Fruit fly (Drosophila melanogaster): Measurements from ENCODE around the gene CG14448.

The CG14448 gene

dm6 chr3L:22823230-22823629 is 35.0 kb downstream of the CG14448 start:
- TF ChIP-seq Rel (GFP tag; optimal IDR thresholded peaks at IDR 0.05) (peak; percentile 32), Rel (tag; optimal IDR thresholded peaks at IDR 0.05) (no peak), lola (GFP tag; optimal IDR thresholded peaks at IDR 0.05) (no peak), Hnf4 (GFP tag; optimal IDR thresholded peaks at IDR 0.05) (no peak), Dif (GFP tag; optimal IDR thresholded peaks at IDR 0.05; ENCODE audit: partially characterized antibody) (peak; percentile 28), Abd-B (GFP tag; optimal IDR thresholded peaks at IDR 0.05) (no peak), CrebA (GFP tag; optimal IDR thresholded peaks at IDR 0.05; ENCODE audit: borderline replicate concordance) (no peak), OdsH (GFP tag; optimal IDR thresholded peaks at IDR 0.05) (no peak), foxo (GFP tag; optimal IDR thresholded peaks at IDR 0.05) (peak in 1 of 2 experiments; percentile 48), Mio (GFP tag; optimal IDR thresholded peaks at IDR 0.05) (no peak), HLH106 (tag; optimal IDR thresholded peaks at IDR 0.05) (no peak), Vsx2 (GFP tag; optimal IDR thresholded peaks at IDR 0.05; ENCODE audit: partially characterized antibody) (peak; percentile 8), ey (GFP tag; optimal IDR thresholded peaks at IDR 0.05) (no peak), psq (GFP tag; optimal IDR thresholded peaks at IDR 0.05) (peak; percentile 68), GATAd (GFP tag; optimal IDR thresholded peaks at IDR 0.05) (no peak), N (GFP tag; optimal IDR thresholded peaks at IDR 0.05) (peak; percentile 5), woc (GFP tag; optimal IDR thresholded peaks at IDR 0.05) (no peak), jim (GFP tag; optimal IDR thresholded peaks at IDR 0.05) (peak; percentile 83), dmrt93B (GFP tag; optimal IDR thresholded peaks at IDR 0.05) (no peak), usp (GFP tag; optimal IDR thresholded peaks at IDR 0.05) (no peak), dl (GFP tag; optimal IDR thresholded peaks at IDR 0.05; ENCODE audit: insufficient read depth in 1 of 2, partially characterized antibody in 2 of 2) (peak in 1 of 2 experiments; percentile 33)

- TF ChIP-seq Mio (GFP tag; optimal IDR thresholded peaks at IDR 0.05) (no peak), pan (optimal IDR thresholded peaks at IDR 0.05) (no peak), lola (GFP tag; optimal IDR thresholded peaks at IDR 0.05) (no peak), Rel (GFP tag; optimal IDR thresholded peaks at IDR 0.05) (peak; percentile 96), Rel (tag; optimal IDR thresholded peaks at IDR 0.05) (peak; percentile 41), CG32264 (GFP tag; optimal IDR thresholded peaks at IDR 0.05) (no peak), rgr (GFP tag; optimal IDR thresholded peaks at IDR 0.05) (peak; percentile 47), CG9705 (GFP tag; optimal IDR thresholded peaks at IDR 0.05) (no peak), CrebA (GFP tag; optimal IDR thresholded peaks at IDR 0.05; ENCODE audit: borderline replicate concordance) (peak; percentile 96), Vsx2 (GFP tag; optimal IDR thresholded peaks at IDR 0.05; ENCODE audit: partially characterized antibody) (peak; percentile 95), dmrt93B (GFP tag; optimal IDR thresholded peaks at IDR 0.05) (no peak), brk (GFP tag; optimal IDR thresholded peaks at IDR 0.05) (peak; percentile 81), Hnf4 (GFP tag; optimal IDR thresholded peaks at IDR 0.05) (peak; percentile 72), dl (GFP tag; optimal IDR thresholded peaks at IDR 0.05; ENCODE audit: insufficient read depth in 1 of 2, partially characterized antibody in 2 of 2) (peak; percentile 88 to 98), Hr83 (GFP tag; optimal IDR thresholded peaks at IDR 0.05; ENCODE audit: poor library complexity, severe bottlenecking) (peak; percentile 75), sage (GFP tag; optimal IDR thresholded peaks at IDR 0.05) (peak; percentile 36), Sp1 (GFP tag; optimal IDR thresholded peaks at IDR 0.05) (peak; percentile 69), sv (GFP tag; optimal IDR thresholded peaks at IDR 0.05) (no peak), psq (GFP tag; optimal IDR thresholded peaks at IDR 0.05) (peak; percentile 80), dsf (GFP tag; optimal IDR thresholded peaks at IDR 0.05; ENCODE audit: borderline replicate concordance) (no peak), woc (GFP tag; optimal IDR thresholded peaks at IDR 0.05) (no peak), Jra (GFP tag; optimal IDR thresholded peaks at IDR 0.05) (peak; percentile 76), fru (GFP tag; optimal IDR thresholded peaks at IDR 0.05) (peak; percentile 58), N (GFP tag; optimal IDR thresholded peaks at IDR 0.05) (peak; percentile 67), Dif (GFP tag; optimal IDR thresholded peaks at IDR 0.05; ENCODE audit: partially characterized antibody) (peak; percentile 99), h (GFP tag; optimal IDR thresholded peaks at IDR 0.05) (peak; percentile 76), OdsH (GFP tag; optimal IDR thresholded peaks at IDR 0.05) (peak; percentile 51), Abd-B (GFP tag; optimal IDR thresholded peaks at IDR 0.05) (no peak), foxo (GFP tag; optimal IDR thresholded peaks at IDR 0.05) (peak; percentile 37 to 52), jim (GFP tag; optimal IDR thresholded peaks at IDR 0.05) (peak; percentile 95), Myc (optimal IDR thresholded peaks at IDR 0.05) (no peak), br (GFP tag; optimal IDR thresholded peaks at IDR 0.05) (peak; percentile 43), HLH106 (tag; optimal IDR thresholded peaks at IDR 0.05) (peak; percentile 28), usp (GFP tag; optimal IDR thresholded peaks at IDR 0.05) (no peak), Dfd (GFP tag; optimal IDR thresholded peaks at IDR 0.05) (no peak), GATAd (GFP tag; optimal IDR thresholded peaks at IDR 0.05) (no peak), ey (GFP tag; optimal IDR thresholded peaks at IDR 0.05) (no peak), tai (GFP tag; optimal IDR thresholded peaks at IDR 0.05) (peak; percentile 50), Hr78 (GFP tag; optimal IDR thresholded peaks at IDR 0.05) (no peak)
These were observed 36.5 kb downstream of the CG14448 start for dm6 chr3L:22824668-22825192.

Data from whole organism, wandering third instar larva.